Worm (Caenorhabditis elegans) whole organism, dauer: ENCODE data around the gene gspd-1.
"Not testable (repeated sequence)": the region's sequence is repeated elsewhere in the genome, so short reads cannot be mapped to it uniquely, and the experiment has no call there.

Experiments used
- unc-62 ChIP-seq: sonication (generic microtip); optimal IDR thresholded peaks from 2 replicates; lab custom pipeline; 2017; ENCODE audit warnings: missing biosample characterization, missing genetic modification reagents, missing genetic modification characterization

Gene gspd-1

DNA sequence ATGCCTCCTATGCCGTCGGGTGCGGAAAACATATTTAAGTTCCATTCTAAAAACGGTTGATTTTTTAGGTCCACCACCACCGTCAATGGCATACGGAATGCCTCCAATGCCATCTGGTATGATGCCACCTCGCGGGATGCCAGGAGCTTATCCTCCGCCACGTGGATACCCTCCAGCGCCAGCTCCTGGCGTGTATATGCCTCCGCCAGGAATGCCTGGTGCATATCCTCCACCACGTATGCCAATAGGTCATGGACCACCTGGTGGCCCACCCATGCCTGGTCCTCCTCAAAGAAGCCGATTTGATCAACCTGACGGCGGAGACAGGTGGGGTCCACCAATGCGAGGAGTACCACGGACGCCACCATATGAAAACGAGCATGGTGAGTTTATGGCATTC, 5.7 kb upstream of the gspd-1 start:
- no peak for TF ChIP-seq unc-62 (GFP tag; lab: Kevin White, UChicago)

DNA sequence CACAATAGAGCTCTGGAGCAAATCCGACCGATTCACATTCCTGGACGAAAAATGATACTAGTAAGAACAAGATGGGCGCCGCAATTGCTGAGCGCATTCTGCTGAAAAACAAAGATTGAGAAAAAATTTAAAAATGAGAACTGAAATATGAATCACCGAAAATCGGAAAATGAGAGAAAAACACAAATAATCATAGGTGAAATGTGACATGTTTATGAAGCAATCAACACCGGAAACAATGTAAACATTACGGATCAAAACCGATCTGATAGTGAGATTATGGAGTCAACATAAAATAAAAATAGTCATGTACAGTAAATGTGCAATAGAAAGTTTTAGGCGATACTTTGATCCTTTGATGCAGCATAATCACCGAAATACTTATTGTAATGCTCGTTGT, 3.3 kb upstream of the gspd-1 start, which contains the start of gene dnj-2:
TSS of gene dnj-2 (minus strand) at position 101 of the 400 bp plus-strand sequence.
- TF ChIP-seq unc-62 (GFP tag; lab: Kevin White, UChicago): no peak

DNA sequence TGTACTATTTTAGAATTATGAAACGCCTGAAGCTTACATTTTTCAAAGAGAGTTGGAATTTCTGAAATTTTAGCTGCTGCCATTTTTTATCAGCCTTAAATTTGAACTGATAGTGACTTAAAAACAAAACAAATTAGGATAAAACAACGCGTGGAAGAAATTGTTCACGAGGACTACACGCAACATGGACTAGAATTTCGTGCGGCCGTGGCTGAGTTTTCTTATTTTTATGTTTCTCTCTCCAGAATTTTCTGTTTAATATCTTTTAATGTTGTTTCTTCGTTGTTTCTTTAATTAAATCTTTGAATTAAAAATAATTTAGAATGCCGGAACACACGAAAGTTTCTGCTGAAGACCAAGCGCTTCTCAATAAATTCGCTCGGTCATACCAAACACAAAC, 2.3 kb upstream of the gspd-1 start, which contains the start of the genes B0035.3, B0035.22 and pfd-4:
TSS of gene B0035.3 (minus strand) at position 114 of the 400 bp plus-strand sequence.
TSS of gene B0035.22 (plus strand) at position 269 of the 400 bp plus-strand sequence.
TSS of gene pfd-4 (plus strand) at position 323 of the 400 bp plus-strand sequence.
- TF ChIP-seq unc-62 (GFP tag; lab: Kevin White, UChicago): no peak

DNA sequence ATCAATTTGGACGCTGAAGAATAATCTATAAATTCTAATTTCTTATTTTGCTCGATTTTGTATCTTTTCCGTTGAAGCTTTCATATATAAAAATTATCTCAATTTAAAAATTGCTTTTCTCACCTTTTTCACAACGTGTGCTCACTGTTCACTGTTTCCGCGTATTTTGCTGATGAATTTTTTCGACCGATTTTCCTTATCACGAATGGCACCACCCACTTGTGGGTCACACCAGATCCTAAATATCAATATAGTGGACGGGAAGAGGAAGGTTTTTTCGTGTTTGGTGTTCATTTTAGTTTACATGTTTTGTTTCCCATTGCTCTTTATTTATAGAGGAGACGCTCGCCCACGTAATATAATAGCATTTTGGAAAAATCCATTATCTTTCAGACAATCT, 1.5 kb upstream of the gspd-1 start:
- TF ChIP-seq unc-62 (GFP tag; lab: Kevin White, UChicago): no peak

DNA sequence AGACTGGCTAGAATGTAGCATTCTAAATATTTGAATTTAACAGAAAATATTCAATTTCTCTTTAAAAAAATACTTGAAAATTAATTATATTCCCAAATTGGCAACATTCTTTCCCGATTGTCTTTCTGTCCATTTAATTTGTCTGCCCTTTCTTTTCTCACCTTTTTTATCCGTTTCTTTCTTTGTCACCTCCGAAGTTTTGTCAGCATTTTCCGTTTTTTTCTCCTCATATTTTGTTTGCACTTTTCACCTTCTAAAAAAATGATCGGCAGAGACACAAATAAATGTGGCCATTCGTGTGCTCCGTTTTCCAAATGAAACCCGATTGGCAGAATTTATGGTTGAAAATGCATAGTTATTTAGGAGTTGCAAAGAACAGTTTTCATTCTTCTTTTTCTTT, 1.1 kb upstream of the gspd-1 start:
- no peak for TF ChIP-seq unc-62 (GFP tag; lab: Kevin White, UChicago)

DNA sequence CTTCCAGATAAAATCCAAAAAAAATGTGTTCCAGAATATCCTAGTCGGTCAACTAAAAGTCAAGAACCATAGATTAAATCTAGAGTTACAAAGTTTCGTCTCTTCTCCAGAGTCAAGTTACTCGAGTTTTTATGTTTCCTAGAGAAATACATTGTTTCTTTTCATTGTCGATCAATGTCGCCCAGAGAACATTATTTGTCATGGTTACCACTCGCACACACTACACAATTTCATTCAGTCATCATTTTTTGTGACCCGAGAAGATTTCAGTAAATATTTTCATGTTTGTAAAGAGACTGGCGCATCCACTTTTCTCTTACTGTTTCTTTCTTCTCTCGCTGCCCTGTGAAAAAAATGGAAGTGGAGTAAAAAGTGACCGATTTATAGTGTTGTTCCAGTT, 579 bp upstream of the gspd-1 start:
- no peak for TF ChIP-seq unc-62 (GFP tag; lab: Kevin White, UChicago)

DNA sequence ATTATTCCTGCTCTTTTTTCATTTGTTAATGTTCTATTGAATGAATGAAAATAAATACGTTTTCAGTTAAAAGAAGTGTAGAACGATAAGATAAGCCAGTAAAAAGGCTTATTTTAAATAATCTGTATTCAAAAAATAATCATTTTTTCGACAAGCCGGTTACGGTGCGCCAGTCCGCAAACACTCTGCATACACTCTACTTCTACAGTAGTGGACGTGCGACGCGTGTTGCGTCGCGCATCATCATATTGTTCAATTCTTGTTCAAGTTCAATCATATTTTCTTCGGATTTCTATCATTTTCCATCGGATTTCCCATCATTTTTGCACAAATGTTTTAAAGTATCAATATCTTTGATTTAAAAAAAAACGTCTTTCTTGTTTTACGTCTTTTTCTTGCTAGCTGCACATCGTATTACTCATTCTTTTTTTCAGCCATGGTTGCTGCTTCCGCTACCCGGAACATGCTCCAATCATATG, 2.7 kb downstream of the gspd-1 start, which contains the start of gene B0035.18:
TSS of gene B0035.18 (plus strand) at position 429 of the 479 bp plus-strand sequence.
- TF ChIP-seq unc-62 (GFP tag; lab: Kevin White, UChicago): no peak

DNA sequence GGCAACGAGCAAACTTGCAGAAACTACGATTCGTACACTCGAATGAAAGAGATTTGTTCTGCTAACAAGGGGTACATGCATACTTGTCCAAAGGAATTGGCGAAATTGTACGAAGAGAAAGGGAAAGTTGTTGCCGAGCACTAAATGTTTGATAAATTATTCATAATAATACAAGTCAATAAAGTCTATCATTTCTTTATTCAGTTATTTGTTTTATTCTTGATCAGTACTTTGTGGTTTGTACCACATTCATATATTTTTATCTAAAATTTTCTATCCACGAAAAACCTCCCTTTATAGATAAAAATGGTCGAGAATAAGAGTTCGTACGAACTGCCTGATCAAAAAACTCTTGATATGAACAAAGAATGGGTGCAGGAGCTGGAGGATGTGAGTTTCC, 3.3 kb downstream of the gspd-1 start, which contains the start of gene edg-1:
TSS of gene edg-1 (plus strand) at position 301 of the 400 bp plus-strand sequence.
- TF ChIP-seq unc-62 (GFP tag; lab: Kevin White, UChicago): no peak

DNA sequence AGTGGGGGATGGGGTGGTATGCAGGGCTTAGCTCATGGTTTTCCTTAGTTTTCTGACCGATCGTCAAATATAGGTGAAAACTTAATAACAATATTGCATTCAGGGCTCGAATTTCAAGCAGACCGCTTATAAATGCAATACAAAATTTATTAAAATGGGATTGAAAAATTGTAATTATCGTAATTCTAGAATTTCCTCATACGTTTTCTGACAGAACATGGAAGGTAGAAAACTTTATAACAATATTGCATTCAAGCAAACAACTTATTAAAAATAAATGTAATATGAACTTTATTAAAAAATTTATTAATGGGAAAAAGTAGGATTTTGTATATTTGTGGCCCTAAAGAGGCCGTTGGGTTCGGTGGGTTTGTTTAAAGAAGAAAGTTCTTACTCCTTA, 6.4 kb downstream of the gspd-1 start:
- no peak for TF ChIP-seq unc-62 (GFP tag; lab: Kevin White, UChicago)

DNA sequence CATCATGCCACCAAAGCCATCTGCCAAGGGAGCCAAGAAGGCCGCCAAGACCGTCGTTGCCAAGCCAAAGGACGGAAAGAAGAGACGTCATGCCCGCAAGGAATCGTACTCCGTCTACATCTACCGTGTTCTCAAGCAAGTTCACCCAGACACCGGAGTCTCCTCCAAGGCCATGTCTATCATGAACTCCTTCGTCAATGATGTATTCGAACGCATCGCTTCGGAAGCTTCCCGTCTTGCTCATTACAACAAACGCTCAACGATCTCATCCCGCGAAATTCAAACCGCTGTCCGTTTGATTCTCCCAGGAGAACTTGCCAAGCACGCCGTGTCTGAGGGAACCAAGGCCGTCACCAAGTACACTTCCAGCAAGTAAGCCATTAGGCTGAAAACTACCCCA, 7.5 kb downstream of the gspd-1 start, which contains the start of gene his-48:
TSS of gene his-48 (plus strand) at position 5 of the 400 bp plus-strand sequence.
- not testable (repeated sequence) for TF ChIP-seq unc-62 (GFP tag; lab: Kevin White, UChicago)

DNA sequence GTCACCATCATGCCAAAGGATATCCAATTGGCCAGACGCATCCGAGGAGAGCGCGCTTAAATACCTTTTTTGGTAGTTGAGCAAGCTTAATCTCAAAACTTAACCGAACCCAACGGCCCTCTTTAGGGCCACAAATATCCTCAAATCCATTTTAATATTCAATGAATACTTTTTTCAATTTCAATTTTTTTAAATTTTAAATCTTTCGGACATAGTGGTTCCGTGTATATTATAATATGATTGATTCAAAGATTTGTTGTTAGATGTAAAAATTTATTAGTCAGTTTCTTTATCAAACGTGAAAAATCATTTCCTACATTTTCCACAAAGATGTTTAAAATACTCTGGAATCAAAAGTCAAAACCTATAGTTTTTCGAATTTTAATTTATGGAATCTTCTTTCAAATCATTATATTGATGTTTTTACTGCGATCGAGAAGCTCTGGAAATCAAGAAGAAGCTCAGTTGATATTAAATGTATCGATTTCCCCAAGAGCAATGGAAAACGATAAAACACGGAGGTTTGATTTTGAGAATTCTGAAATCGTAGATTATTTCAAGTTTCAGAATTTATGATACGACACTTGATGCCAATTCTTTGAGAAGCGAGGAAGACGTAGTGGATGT, 9.8 kb downstream of the gspd-1 start, which contains the start of gene B0035.21:
TSS of gene B0035.21 (plus strand) at position 322 of the 627 bp plus-strand sequence.
- TF ChIP-seq unc-62 (GFP tag; lab: Kevin White, UChicago): no peak

DNA sequence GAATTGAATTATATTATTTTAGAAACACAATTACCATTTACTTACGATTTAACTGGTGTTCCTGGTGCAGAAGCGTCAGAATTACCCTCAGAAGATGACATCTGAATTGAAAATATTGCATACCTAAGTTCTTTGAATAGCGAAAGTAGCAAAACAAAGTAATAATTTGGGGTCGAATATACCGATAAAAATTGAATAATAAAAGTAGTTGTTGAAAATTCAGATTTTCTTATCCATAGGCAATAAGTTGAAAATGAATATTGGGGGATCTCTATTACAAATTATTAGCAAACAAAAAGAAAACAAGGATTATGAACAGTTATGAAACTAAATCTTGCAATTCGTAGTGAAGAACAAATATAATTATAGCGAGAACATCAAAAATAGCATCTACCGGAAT, 12.1 kb downstream of the gspd-1 start, which contains the start of gene leo-1:
TSS of gene leo-1 (minus strand) at position 101 of the 400 bp plus-strand sequence.
- no peak for TF ChIP-seq unc-62 (GFP tag; lab: Kevin White, UChicago)

DNA sequence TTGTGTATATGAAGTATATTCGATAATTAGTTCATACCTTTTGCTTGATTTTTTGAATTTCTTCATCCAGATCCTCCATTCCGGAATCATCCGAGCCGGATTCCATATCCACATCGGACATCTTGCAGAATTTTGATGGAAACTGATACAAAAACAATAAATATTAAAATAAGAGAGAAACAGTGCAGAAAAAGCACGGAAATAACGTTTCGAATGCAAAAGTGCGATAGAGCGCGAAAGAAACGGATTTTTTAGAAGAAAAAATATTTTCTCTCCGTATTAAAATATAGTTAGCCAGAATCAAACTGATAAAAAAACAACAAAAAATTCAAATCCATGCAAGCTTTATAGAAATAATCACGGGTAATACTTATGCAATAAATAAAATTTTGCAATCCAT, 15.5 kb downstream of the gspd-1 start, which contains the start of gene sart-3:
TSS of gene sart-3 (minus strand) at position 219 of the 400 bp plus-strand sequence.
- TF ChIP-seq unc-62 (GFP tag; lab: Kevin White, UChicago): no peak

DNA sequence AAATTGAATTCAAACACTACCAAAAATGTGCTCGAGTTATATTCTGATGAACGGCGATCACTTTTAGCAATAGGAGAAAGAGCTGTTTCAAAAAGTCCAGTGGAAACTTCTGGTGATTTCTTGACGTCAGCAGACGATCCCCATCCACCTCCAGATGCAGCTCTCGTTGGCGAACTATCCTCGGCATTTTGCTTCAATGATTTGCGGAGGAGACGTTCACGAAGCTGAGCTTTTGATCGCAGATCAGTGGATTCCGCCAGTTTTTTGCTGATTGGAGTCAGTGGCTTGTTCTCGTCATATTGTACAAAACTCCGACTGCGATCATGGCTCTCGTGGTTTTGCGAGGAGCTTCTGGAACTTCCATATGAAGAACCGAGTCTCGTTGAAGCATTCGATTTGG, 19.0 kb downstream of the gspd-1 start:
- no peak for TF ChIP-seq unc-62 (GFP tag; lab: Kevin White, UChicago)

DNA sequence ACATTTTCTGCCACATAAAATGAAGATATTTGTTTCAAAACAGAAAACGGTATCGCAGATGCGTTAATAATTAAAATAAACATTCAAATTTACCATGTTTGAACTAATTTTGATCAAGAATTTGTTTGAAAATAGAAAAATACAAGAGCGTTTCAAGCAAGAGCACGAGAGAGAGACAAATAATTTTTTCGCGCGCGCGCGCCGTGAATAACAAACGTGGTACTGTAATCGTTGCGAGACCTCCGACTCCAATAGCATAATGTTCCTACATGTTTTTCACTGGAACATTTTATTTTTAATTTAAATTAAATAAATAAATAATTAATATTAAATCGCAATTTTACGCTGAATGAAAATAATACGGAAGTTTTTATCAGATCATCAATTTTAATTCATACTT, 19.8 kb downstream of the gspd-1 start, which contains the start of gene F54E12.2:
TSS of gene F54E12.2 (minus strand) at position 164 of the 400 bp plus-strand sequence.
- TF ChIP-seq unc-62 (GFP tag; lab: Kevin White, UChicago): no peak

DNA sequence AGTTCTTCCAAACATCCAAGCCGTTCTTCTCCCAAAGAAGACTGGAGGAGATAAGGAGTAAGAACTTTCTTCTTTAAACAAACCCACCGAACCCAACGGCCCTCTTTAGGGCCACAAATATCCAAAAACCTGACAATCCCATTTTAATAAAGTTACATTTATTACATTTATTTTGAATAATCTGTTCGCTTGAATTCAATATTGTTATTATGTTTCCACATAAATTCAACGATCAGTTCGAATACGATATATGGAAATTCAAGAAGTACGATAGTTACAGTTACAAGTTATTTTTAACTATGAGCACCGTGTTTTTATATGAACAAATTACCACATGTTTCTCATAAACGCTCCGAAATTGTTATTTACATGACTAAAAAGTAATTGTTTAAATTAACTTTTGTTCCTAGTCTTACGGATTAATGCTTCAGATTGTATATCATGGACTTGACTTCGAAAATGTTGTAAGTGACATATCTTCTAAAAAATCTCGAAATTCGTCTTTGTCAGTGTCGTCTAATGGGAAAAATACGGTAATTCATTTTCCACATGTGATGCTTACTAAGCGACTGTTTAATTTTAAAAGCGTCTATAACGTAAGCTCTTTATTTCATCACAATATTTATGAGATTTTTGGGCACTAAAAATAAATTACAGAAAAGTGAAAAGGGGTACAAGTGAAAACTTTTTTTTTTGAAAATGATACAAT, 23.7 kb downstream of the gspd-1 start:
- TF ChIP-seq unc-62 (GFP tag; lab: Kevin White, UChicago): no peak
